Fruit fly (Drosophila melanogaster): ENCODE measurements around the gene Saf-B.

DNA sequence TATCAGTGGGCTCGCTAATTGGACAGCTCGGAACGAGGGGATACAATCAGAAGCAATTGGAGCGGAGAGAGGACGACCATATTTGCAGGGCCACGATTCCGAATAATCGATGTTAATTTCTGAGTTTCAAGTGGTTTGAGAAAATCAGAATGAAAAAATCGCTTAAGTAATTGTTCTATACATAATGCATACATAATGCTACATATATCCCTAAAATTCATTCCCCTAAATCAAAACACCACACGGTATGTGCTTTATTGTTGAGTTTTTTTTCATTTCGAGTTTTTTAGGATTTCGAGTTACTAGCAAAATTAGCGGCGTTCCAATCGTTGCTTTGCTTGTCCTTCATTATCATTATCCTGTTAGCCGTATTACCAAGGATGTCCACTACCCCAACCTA lies 8.3 kb downstream of the Saf-B start, which contains the start of gene niki:
- TF ChIP-seq peb (GFP tag; IDR thresholded peaks at IDR 0.05) (no peak), CG8359 (GFP tag; optimal IDR thresholded peaks at IDR 0.05; ENCODE audit: borderline replicate concordance) (no peak), nerfin-1 (tag; optimal IDR thresholded peaks at IDR 0.05) (no peak), pnt (GFP tag; optimal IDR thresholded peaks at IDR 0.05) (no peak), Oli (tag; optimal IDR thresholded peaks at IDR 0.05) (no peak), CTCF (GFP tag; optimal IDR thresholded peaks at IDR 0.05) (no peak), CG15011 (GFP tag; optimal IDR thresholded peaks at IDR 0.05) (no peak), CG2889 (GFP tag; IDR thresholded peaks at IDR 0.05) (no peak), corto (GFP tag; optimal IDR thresholded peaks at IDR 0.05) (no peak), da (GFP tag; optimal IDR thresholded peaks at IDR 0.05) (no peak)

Measured in whole organism, embryonic.